Worm (Caenorhabditis elegans): ENCODE results near the gene mlck-1.

Gene mlck-1

DNA sequence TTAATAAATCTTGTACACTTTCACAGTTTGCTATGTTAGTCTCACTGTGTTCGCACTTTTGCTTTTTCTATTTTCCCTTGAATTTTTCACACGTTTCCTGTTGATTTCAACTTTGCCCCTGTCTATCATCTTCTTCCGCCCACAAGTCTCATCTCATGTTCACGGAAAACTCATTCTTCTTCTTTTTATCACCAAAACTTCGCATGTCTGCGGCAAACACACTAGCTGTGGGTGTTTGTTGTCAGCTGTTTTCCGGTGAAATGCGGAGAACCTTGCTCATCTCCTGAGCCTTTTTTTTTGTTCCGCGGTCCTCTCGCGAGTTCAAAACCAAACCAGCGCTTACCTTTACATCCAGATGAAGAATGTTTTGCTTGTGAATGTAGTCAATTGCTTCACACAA is 1.1 kb downstream of the mlck-1 start:
- TF ChIP-seq odd-2 (tag; optimal IDR thresholded peaks at IDR 0.05) (no peak), ceh-18 (tag; optimal IDR thresholded peaks at IDR 0.05) (peak; percentile 51)

ce11 chrX:10060475-10061011 is 9.0 kb downstream of the mlck-1 start, which contains the start of gene ZC373.3:
ZC373.3 (plus strand) TSS chrX:10060525.
- no peak for TF ChIP-seq odd-2 (tag; optimal IDR thresholded peaks at IDR 0.05)
- no peak for TF ChIP-seq ceh-31 (tag; optimal IDR thresholded peaks at IDR 0.05)
- TF ChIP-seq lin-11 (tag; optimal IDR thresholded peaks at IDR 0.05) = no peak
- no peak for TF ChIP-seq ceh-22 (tag; optimal IDR thresholded peaks at IDR 0.05)
- TF ChIP-seq mec-3 (tag; optimal IDR thresholded peaks at IDR 0.05; ENCODE audit: borderline replicate concordance) = no peak
- no peak for TF ChIP-seq nfya-1 (tag; optimal IDR thresholded peaks at IDR 0.05)
- no peak for TF ChIP-seq hlh-8 (tag; optimal IDR thresholded peaks at IDR 0.05)
- TF ChIP-seq lim-6 (tag; optimal IDR thresholded peaks at IDR 0.05) = no peak
- no peak for TF ChIP-seq unc-42 (tag; optimal IDR thresholded peaks at IDR 0.05)
- no peak for TF ChIP-seq npax-4 (tag; optimal IDR thresholded peaks at IDR 0.05)
- no peak for TF ChIP-seq rnt-1 (tag; optimal IDR thresholded peaks at IDR 0.05)
- TF ChIP-seq unc-55 (GFP tag; optimal IDR thresholded peaks at IDR 0.05) = no peak

DNA sequence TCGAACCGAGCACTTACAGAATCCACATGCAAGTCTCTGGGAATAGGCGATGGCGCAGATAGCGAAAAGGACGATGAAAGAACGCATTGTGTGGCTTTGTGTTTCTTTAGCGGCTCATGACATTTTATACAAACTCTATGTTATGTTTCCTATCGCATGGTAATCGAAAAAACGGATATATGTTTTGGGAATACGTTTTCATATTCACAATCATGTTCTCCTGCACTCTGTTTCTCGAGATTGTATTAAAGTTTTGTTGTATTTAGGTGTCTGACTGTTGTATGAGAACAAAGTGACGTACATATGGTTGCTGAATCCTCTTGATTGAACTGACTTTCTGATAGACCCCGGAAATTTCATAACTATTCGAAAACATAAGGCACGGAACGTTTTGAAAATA is 11.3 kb downstream of the mlck-1 start, which contains the start of gene ZC373.2:
Gene ZC373.2 (minus strand): TSS at position 101 of the 400 bp plus-strand sequence.
- TF ChIP-seq ceh-6 (GFP tag; optimal IDR thresholded peaks at IDR 0.05) = no peak
- TF ChIP-seq unc-86 (tag; optimal IDR thresholded peaks at IDR 0.05) = no peak
- TF ChIP-seq ceh-48 (tag; optimal IDR thresholded peaks at IDR 0.05) = no peak
- no peak for TF ChIP-seq nhr-232 (tag; optimal IDR thresholded peaks at IDR 0.05)
- no peak for TF ChIP-seq pqm-1 (tag; optimal IDR thresholded peaks at IDR 0.05)
- TF ChIP-seq pha-4 (tag; optimal IDR thresholded peaks at IDR 0.05) = no peak
- no peak for TF ChIP-seq lim-6 (tag; optimal IDR thresholded peaks at IDR 0.05)
- TF ChIP-seq pat-9 (tag; optimal IDR thresholded peaks at IDR 0.05) = no peak
- no peak for TF ChIP-seq elt-4 (tag; optimal IDR thresholded peaks at IDR 0.05)
- no peak for TF ChIP-seq ceh-14 (tag; optimal IDR thresholded peaks at IDR 0.05)
- no peak for TF ChIP-seq odd-2 (tag; optimal IDR thresholded peaks at IDR 0.05)

DNA sequence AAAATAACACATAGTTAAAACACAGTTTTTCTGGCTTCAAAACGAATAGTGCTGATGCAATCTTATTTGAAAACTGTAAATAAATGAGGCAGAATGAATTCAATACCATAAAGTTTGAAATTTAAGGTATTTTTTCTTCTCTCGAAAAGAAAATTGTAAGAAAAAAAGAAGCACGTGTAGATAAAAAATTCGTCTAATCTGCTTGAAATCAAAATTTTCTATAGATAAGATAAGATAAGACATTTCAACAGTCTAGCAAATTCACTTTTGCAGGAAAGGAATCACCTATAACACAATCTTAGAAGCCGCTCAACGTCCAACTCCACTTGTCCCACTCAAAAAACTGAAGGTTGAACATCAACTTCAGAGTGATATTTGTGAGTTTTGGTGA is 15.2 kb downstream of the mlck-1 start:
- TF ChIP-seq npax-4 (tag; optimal IDR thresholded peaks at IDR 0.05) (no peak), ztf-16 (tag; optimal IDR thresholded peaks at IDR 0.05) (no peak), hlh-30 (tag; optimal IDR thresholded peaks at IDR 0.05; ENCODE audit: insufficient read depth) (no peak), sox-4 (tag; optimal IDR thresholded peaks at IDR 0.05) (no peak), ceh-22 (tag; optimal IDR thresholded peaks at IDR 0.05) (no peak), lim-6 (tag; optimal IDR thresholded peaks at IDR 0.05) (no peak), pag-3 (tag; optimal IDR thresholded peaks at IDR 0.05; ENCODE audit: borderline replicate concordance) (no peak), ceh-14 (tag; optimal IDR thresholded peaks at IDR 0.05) (no peak), sox-2 (GFP tag; IDR thresholded peaks at IDR 0.05) (no peak), hlh-8 (tag; optimal IDR thresholded peaks at IDR 0.05) (no peak)

ce11 chrX:10053742-10054409 is 15.7 kb downstream of the mlck-1 start, which contains the start of gene cbs-1:
cbs-1 (plus strand) TSS chrX:10054275.
- TF ChIP-seq elt-2 (tag; optimal IDR thresholded peaks at IDR 0.05) = peak; percentile 57
- no peak for TF ChIP-seq syd-9 (tag; optimal IDR thresholded peaks at IDR 0.05)

- TF ChIP-seq elt-2 (tag; optimal IDR thresholded peaks at IDR 0.05) (peak; percentile 13), Y22D7AL.16 (tag; optimal IDR thresholded peaks at IDR 0.05) (no peak), C38D4.7 (GFP tag; optimal IDR thresholded peaks at IDR 0.05) (no peak), ceh-18 (tag; optimal IDR thresholded peaks at IDR 0.05) (no peak), pax-1 (tag; optimal IDR thresholded peaks at IDR 0.05) (no peak)
These were observed 18.0 kb downstream of the mlck-1 start for ce11 chrX:10051625-10052024.

Data from whole organism, late embryonic.